Worm (Caenorhabditis elegans): ENCODE results near the gene aqp-2.

The aqp-2 gene

DNA sequence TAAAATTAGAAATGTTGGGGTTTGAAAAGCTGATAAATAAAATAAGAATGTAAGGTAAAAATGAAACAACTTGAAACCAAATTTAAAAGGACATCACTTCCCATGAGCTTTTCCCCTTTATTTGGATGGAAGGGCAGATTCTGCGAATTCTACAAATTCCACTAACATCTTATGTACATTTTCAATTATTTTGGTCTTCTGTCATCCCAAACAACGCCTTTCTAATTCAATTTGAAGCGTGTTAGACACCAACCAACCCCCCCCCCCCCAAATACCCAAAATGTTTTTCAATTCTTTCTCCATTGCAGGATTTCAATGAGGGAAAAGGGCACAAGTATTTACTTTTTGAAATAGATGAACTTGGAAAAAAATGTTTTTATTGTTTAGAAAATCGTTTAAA, 3.9 kb upstream of the aqp-2 start:
- no peak for TF ChIP-seq unc-62 (GFP tag; optimal IDR thresholded peaks at IDR 0.05)

DNA sequence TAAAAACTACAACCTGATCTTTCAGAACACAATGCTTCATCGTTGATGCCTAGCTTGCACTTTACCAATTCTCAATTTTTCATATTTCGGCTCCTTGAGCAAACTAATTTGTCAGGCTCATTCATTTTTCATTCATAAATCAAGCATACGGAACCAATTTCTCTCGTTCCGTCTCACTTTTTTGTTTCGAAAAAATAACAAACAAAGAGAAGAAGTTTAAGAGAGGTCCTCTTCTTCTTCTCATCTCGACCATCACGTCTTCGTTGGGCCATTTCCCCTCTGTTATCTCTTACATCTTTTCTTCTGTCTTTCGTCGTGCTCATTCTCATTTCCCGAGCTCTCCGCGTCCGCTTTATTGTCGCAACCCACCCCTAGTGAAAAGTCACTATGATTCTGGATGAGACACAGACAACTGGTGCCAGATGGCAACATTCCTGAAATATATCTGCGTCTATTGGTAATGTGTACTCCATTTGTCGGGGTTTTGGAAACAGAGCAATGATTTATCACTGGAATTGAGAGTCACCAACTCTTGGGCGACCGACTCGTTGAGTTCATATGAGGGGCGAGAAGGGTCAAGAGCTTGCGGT, 3.0 kb upstream of the aqp-2 start:
- TF ChIP-seq unc-62 (GFP tag; optimal IDR thresholded peaks at IDR 0.05), result no peak

DNA sequence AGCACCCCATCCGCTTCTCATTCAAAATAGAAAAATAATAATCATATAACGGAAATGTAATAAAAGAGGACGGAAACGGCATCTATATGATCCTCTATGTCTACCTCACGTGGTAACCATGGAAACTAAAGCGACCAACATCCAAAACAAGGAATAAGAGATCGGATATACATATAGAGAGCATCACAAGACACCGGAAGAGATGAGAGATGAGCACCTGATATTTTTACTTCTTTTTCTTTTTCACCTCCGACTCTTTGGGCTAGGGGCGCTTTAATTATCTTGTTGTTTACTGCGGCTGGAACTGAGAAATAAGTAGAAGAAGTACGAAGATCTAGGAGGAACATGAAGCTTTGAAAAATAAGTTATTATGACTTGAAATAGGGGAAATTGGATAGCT, 2.0 kb upstream of the aqp-2 start:
- TF ChIP-seq unc-62 (GFP tag; optimal IDR thresholded peaks at IDR 0.05), result no peak

DNA sequence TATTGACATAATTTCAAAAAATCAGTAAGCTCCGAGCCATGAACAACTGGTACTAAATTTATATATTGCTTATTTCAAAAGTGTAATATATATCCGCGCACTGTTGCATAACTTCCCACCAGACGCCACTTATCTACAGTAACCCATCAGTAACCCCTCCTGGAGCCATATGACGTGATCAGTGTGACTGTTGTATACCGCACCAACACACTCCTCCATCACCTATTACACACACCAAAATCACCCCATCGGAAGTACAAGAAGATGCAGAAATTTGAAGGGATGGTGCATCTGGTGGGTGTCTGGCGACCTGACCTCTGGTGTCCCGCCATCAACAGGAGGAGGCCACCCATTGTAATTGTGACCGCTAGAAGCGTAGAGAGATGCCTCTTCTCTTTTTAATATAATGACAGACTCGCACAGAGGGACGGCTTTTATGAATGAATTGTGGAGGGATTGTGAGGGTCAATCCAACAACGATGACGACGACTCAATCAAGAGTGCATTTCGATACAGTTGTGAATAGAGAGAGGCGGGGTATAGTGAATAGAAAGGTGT, 1.1 kb upstream of the aqp-2 start:
- no peak for TF ChIP-seq unc-62 (GFP tag; optimal IDR thresholded peaks at IDR 0.05)

DNA sequence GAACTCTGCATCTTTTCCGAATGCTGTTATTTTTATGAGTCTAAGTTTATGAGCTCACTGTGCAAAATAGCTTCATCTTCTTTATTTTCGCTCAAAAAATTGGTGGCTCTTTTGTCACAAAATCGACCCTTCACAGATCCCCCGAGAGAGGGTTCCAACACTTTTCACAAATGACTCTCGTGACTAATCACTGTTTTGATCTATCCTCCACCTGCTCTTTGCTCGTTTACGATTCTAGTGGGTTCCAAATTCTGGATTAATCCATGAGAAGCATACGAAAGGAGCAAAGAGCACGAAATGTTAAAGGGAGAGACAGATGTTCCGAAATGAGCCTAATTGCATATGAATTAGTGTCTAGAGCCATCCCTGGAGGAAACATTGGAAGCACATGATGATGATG, 378 bp downstream of the aqp-2 start:
- no peak for TF ChIP-seq unc-62 (GFP tag; optimal IDR thresholded peaks at IDR 0.05)

- no peak for TF ChIP-seq unc-62 (GFP tag; optimal IDR thresholded peaks at IDR 0.05)
These were observed 1.8 kb downstream of the aqp-2 start for ce11 chrII:9260026-9260425.

- TF ChIP-seq unc-62 (GFP tag; optimal IDR thresholded peaks at IDR 0.05), result no peak
These were observed 3.2 kb downstream of the aqp-2 start for ce11 chrII:9258566-9258965.

DNA sequence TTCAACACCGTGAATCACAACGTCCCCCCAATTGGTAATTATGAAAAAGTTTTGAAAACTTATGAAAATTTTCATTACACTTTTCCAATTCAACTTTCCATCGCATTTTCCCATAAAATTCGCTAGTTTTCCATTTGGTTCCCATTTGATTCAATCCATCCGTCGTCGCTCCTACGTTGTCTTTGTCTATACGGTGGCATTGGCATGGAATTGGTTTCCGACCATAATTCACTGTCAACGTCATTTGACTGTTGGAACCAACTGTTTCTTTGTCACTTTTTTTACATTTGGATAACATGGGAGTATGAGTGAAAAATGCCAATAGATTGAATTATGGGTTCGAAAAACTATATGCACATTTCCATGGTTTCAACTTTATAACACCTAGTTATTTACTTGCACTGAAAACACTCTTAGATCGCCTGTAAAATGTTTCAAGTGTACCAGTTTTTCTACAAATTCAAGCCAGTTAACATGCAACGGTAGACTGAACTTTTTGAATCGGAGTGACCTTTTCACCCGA, 3.7 kb downstream of the aqp-2 start:
- TF ChIP-seq unc-62 (GFP tag; optimal IDR thresholded peaks at IDR 0.05), result no peak

DNA sequence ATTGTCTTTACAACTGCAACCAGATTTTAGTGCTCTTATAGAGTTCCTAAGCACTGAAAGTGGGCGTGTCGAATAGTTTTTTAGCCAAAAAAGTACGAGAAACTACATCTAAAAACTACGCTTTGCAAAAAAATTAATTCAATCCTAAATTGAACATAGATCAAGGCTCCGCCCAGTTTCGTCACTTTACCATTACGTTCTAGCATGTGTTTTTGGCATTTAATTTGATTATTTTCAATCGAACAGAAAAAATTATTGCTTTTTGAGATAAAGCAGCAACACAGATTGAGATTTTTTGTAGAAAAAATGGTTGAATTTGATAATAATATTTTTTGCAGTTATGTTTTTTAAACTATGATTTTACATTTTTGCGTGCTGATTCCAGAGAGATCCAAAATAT, 7.6 kb downstream of the aqp-2 start, which contains the start of gene nlp-82:
TSS of gene nlp-82 (minus strand) at position 101 of the 400 bp plus-strand sequence.
- no peak for TF ChIP-seq unc-62 (GFP tag; optimal IDR thresholded peaks at IDR 0.05)

- TF ChIP-seq unc-62 (GFP tag; optimal IDR thresholded peaks at IDR 0.05), result no peak
These were observed 10.3 kb downstream of the aqp-2 start for ce11 chrII:9251529-9251928.

DNA sequence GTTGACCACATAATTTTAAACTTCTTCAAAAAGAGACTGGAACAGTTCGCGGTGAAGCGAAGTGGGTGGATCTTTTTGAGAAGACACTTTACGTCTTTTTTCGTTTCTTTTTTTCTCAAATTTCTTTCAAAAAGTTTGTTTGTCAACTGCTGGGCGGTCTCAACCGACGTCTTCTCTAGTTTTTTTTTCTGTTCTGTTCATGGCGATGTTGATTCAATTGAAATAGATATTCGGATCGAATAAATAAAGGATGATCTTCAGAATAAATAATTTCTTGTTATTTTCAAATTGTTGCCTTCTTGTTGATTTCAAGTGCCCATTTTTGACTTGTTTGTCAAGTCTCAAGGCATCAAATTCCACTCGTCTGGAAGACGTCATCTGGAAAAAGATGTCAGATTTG, 11.4 kb downstream of the aqp-2 start, which contains the start of gene T26C5.4:
TSS of gene T26C5.4 (minus strand) at position 101 of the 400 bp plus-strand sequence.
- TF ChIP-seq unc-62 (GFP tag; optimal IDR thresholded peaks at IDR 0.05), result no peak

ce11 chrII:9246648-9247047, 15.1 kb downstream of the aqp-2 start, which contains the start of gene T26C5.5:
Gene T26C5.5, minus strand, starts transcription at chrII:9246748.
- no peak for TF ChIP-seq unc-62 (GFP tag; optimal IDR thresholded peaks at IDR 0.05)

DNA sequence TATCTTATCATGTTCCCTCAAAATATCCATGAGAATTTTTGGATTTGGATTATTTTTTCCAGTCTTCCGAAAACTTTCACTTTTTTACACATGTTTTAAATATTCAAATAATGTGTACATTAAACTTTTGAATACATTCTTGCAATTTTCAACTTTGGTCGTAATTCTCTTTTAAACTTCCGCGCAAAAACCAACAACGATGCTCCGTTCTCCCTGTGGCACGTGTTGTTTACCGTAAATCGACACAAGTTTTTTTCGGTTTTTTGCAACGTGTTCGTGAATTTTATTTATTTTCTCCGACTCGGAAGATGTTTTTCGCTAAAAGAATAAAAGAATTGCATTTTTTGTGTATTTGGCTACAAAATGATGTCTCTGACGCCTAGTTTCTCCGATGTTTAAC, 19.0 kb downstream of the aqp-2 start:
- TF ChIP-seq unc-62 (GFP tag; optimal IDR thresholded peaks at IDR 0.05), result no peak

ce11 chrII:9241610-9242009, 20.2 kb downstream of the aqp-2 start:
- no peak for TF ChIP-seq unc-62 (GFP tag; optimal IDR thresholded peaks at IDR 0.05)

DNA sequence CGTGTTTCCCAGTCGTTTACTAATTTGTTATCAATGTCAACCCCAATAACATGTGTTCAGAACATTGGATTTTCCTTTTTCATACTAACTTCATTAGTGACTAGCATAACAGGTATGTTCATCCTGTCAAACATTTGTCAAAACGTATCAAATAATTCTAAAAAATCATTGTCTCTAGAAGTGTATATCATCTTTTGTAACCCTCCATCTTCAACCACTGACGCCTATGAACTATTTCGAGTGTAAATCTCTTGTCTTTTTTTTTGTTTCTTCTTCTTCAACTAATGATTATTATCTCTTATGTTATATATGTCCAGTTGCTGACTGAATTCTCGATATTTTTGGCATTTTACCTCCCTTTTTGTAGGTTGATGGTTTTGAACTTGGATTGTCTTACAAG, 24.1 kb downstream of the aqp-2 start:
- no peak for TF ChIP-seq unc-62 (GFP tag; optimal IDR thresholded peaks at IDR 0.05)

- TF ChIP-seq unc-62 (GFP tag; optimal IDR thresholded peaks at IDR 0.05), result no peak
These were observed 24.8 kb downstream of the aqp-2 start for ce11 chrII:9236972-9237371.

- no peak for TF ChIP-seq unc-62 (GFP tag; optimal IDR thresholded peaks at IDR 0.05)
These were observed 25.5 kb downstream of the aqp-2 start, which contains the start of gene T26C5.3 for ce11 chrII:9236283-9236682. Gene T26C5.3, plus strand, starts transcription at chrII:9236583.
